Worm (Caenorhabditis elegans) whole organism, L2 larva: ENCODE measurements around the gene T10C6.10.
"Not testable (repeated sequence)": the region's sequence is repeated elsewhere in the genome, so short reads cannot be mapped to it uniquely, and the experiment has no call there.

ENCODE experiments used
- C34F6.9 ChIP-seq: fragments of 150-350 bp; optimal IDR thresholded peaks from 2 replicates; lab custom pipeline; 2014; ENCODE audit warnings: missing biosample characterization, missing genetic modification characterization
- F13H6.1 ChIP-seq: sonication (generic microtip); optimal IDR thresholded peaks from 2 replicates; lab custom pipeline; 2016; ENCODE audit warnings: missing genetic modification characterization, missing compliant biosample characterization
- R02D3.7 ChIP-seq: fragments of 150-350 bp; optimal IDR thresholded peaks from 2 replicates; lab custom pipeline; 2014; ENCODE audit warnings: missing biosample characterization, missing genetic modification characterization
- Y55F3AM.14 ChIP-seq: fragments of 200-800 bp; sonication (Bioruptor generic); optimal IDR thresholded peaks from 2 replicates; lab custom pipeline; 2018; ENCODE audit warnings: mild to moderate bottlenecking, missing genetic modification characterization, missing compliant biosample characterization
- ZK546.5 ChIP-seq: sonication (generic microtip); optimal IDR thresholded peaks from 2 replicates; lab custom pipeline; 2017; ENCODE audit warnings: missing biosample characterization, missing genetic modification characterization
- ama-1 ChIP-seq: fragments of 150-350 bp; optimal IDR thresholded peaks from 2 replicates; lab custom pipeline; 2018; ENCODE audit warnings: inconsistent platforms
- blmp-1 ChIP-seq: sonication (generic microtip); optimal IDR thresholded peaks from 2 replicates; lab custom pipeline; 2017; ENCODE audit warnings: missing genetic modification characterization, mild to moderate bottlenecking, missing compliant biosample characterization, antibody characterized with exemption, moderate library complexity; ENCODE audit not compliant: insufficient read depth
- ceh-16 ChIP-seq: fragments of 150-350 bp; optimal IDR thresholded peaks from 2 replicates; lab custom pipeline; 2014; ENCODE audit warnings: missing biosample characterization, missing genetic modification characterization
- ceh-82 ChIP-seq: fragments of 150-350 bp; optimal IDR thresholded peaks from 2 replicates; lab custom pipeline; 2014; ENCODE audit warnings: missing biosample characterization, missing genetic modification characterization
- crh-2 ChIP-seq: sonication (generic microtip); optimal IDR thresholded peaks from 2 replicates; lab custom pipeline; 2017; ENCODE audit warnings: missing biosample characterization, missing genetic modification characterization
- dmd-4 ChIP-seq: sonication (generic microtip); optimal IDR thresholded peaks from 2 replicates; lab custom pipeline; 2017; ENCODE audit warnings: missing biosample characterization, missing genetic modification characterization
- egl-27 ChIP-seq: sonication (generic microtip); optimal IDR thresholded peaks from 3 replicates; lab custom pipeline; 2017; ENCODE audit warnings: missing biosample characterization, missing genetic modification reagents, missing genetic modification characterization
- elt-1 ChIP-seq: fragments of 150-350 bp; optimal IDR thresholded peaks from 2 replicates; lab custom pipeline; 2014; ENCODE audit warnings: missing biosample characterization, missing genetic modification characterization
- elt-3 ChIP-seq: sonication (generic microtip); optimal IDR thresholded peaks from 2 replicates; lab custom pipeline; 2017; ENCODE audit warnings: missing biosample characterization, missing genetic modification characterization
- fos-1 ChIP-seq: fragments of 150-350 bp; optimal IDR thresholded peaks from 2 replicates; lab custom pipeline; 2014; ENCODE audit warnings: missing biosample characterization, missing genetic modification characterization
- gmeb-1 ChIP-seq: fragments of 150-350 bp; optimal IDR thresholded peaks from 2 replicates; lab custom pipeline; 2014; ENCODE audit warnings: missing biosample characterization, missing genetic modification characterization
- lin-11 ChIP-seq: fragments of 150-350 bp; sonication (generic microtip); optimal IDR thresholded peaks from 2 replicates; lab custom pipeline; 2014; ENCODE audit warnings: missing biosample characterization, missing genetic modification characterization, inconsistent platforms, mixed read lengths
- lin-13 ChIP-seq: fragments of 150-350 bp; optimal IDR thresholded peaks from 2 replicates; lab custom pipeline; 2014; ENCODE audit warnings: missing biosample characterization, missing genetic modification reagents, missing genetic modification characterization
- lin-39 ChIP-seq: fragments of 150-350 bp; optimal IDR thresholded peaks from 2 replicates; lab custom pipeline; 2014; ENCODE audit warnings: missing biosample characterization, missing genetic modification reagents, missing genetic modification characterization
- lsy-2 ChIP-seq, 2 experiments: fragments of 150-350 bp in 1 of 2; sonication (generic microtip) in 1 of 2; optimal IDR thresholded peaks; 2 replicates each; lab custom pipeline; 2014 to 2017; ENCODE audit warnings: missing biosample characterization in 2 of 2, missing genetic modification characterization in 2 of 2
- mab-5 ChIP-seq: fragments of 150-350 bp; optimal IDR thresholded peaks from 2 replicates; lab custom pipeline; 2014; ENCODE audit warnings: missing biosample characterization, missing genetic modification characterization
- mdl-1 ChIP-seq, 2 experiments: fragments of 150-350 bp in 1 of 2; sonication (generic microtip) in 1 of 2; optimal IDR thresholded peaks; 2 replicates each; lab custom pipeline; 2017; ENCODE audit warnings: missing biosample characterization in 2 of 2, missing genetic modification characterization in 2 of 2
- nhr-10 ChIP-seq: sonication (generic microtip); optimal IDR thresholded peaks from 2 replicates; lab custom pipeline; 2017; ENCODE audit warnings: missing biosample characterization, missing genetic modification characterization
- nhr-11 ChIP-seq: fragments of 150-350 bp; optimal IDR thresholded peaks from 2 replicates; lab custom pipeline; 2014; ENCODE audit warnings: missing biosample characterization, missing genetic modification characterization
- nhr-12 ChIP-seq: fragments of 150-350 bp; optimal IDR thresholded peaks from 2 replicates; lab custom pipeline; 2014; ENCODE audit warnings: missing biosample characterization, missing genetic modification characterization
- nhr-129 ChIP-seq: fragments of 150-350 bp; optimal IDR thresholded peaks from 2 replicates; lab custom pipeline; 2014; ENCODE audit warnings: missing biosample characterization, missing genetic modification characterization
- nhr-21 ChIP-seq: fragments of 150-350 bp; optimal IDR thresholded peaks from 2 replicates; lab custom pipeline; 2014; ENCODE audit warnings: missing biosample characterization, missing genetic modification characterization
- nhr-23 ChIP-seq: fragments of 150-350 bp; optimal IDR thresholded peaks from 2 replicates; lab custom pipeline; 2014; ENCODE audit warnings: missing biosample characterization, missing genetic modification reagents, missing genetic modification characterization
- nhr-237 ChIP-seq: fragments of 150-350 bp; optimal IDR thresholded peaks from 2 replicates; lab custom pipeline; 2014; ENCODE audit warnings: missing biosample characterization, missing genetic modification characterization
- nhr-25 ChIP-seq: fragments of 150-350 bp; sonication (generic microtip); optimal IDR thresholded peaks from 3 replicates; lab custom pipeline; 2014; ENCODE audit warnings: missing biosample characterization, missing genetic modification characterization
- nhr-77 ChIP-seq: fragments of 150-350 bp; optimal IDR thresholded peaks from 2 replicates; lab custom pipeline; 2014; ENCODE audit warnings: missing biosample characterization, missing genetic modification characterization
- sma-3 ChIP-seq: sonication (generic microtip); optimal IDR thresholded peaks from 2 replicates; lab custom pipeline; 2016; ENCODE audit warnings: missing genetic modification reagents, missing genetic modification characterization, missing compliant biosample characterization
- sma-9 ChIP-seq, 2 experiments: fragments of 150-350 bp in 1 of 2; sonication (generic microtip) in 1 of 2; optimal IDR thresholded peaks; 2 replicates each; lab custom pipeline; 2014 to 2016; ENCODE audit warnings: missing genetic modification characterization in 2 of 2, mild to moderate bottlenecking in 1 of 2, missing biosample characterization in 1 of 2, missing compliant biosample characterization in 1 of 2, missing genetic modification reagents in 1 of 2, moderate library complexity in 1 of 2
- unc-55 ChIP-seq: fragments of 150-350 bp; sonication (generic microtip); optimal IDR thresholded peaks from 3 replicates; lab custom pipeline; 2014; ENCODE audit warnings: missing biosample characterization, missing genetic modification reagents, missing genetic modification characterization
- zag-1 ChIP-seq: fragments of 150-350 bp; optimal IDR thresholded peaks from 2 replicates; lab custom pipeline; 2014; ENCODE audit warnings: missing biosample characterization, missing genetic modification characterization
- ztf-1 ChIP-seq: fragments of 200-800 bp; sonication (Bioruptor generic); conservative IDR thresholded peaks from 2 replicates; pipeline ENCODE4 v1.3.6; 2022; ENCODE audit warnings: missing genetic modification characterization, missing compliant biosample characterization
- ztf-4 ChIP-seq: fragments of 150-350 bp; optimal IDR thresholded peaks from 2 replicates; lab custom pipeline; 2014; ENCODE audit warnings: missing biosample characterization, missing genetic modification characterization

Gene T10C6.10

DNA sequence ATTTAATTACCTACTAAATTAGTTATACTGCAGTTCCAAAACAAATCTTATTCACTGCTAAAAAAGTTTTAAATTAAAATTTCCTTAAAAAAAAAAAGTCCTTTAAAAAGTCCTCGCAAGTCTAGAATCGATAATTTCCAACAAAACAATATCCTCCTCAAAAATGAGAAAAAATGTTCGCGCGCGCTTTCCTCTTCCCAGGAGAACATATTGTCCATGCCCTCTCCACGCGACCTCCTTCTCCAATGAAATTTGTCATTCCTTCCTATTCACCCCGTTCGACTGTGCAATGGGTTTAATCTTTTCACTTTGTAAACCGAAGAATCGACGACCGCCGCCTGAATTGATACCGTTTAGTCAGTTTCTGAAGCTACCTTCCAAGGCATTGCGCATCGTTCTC lies at the start of gene T10C6.10:
Gene T10C6.10, plus strand, starts transcription at position 248 of the 400 bp plus-strand sequence.
- no peak for TF ChIP-seq sma-9 (GFP tag; optimal IDR thresholded peaks at IDR 0.05; lab: Kevin White, UChicago)
- TF ChIP-seq sma-9 (tag; optimal IDR thresholded peaks at IDR 0.05; lab: Kevin White, UChicago), result no peak
- TF ChIP-seq mab-5 (tag; lab: Kevin White, UChicago), result no peak
- no peak for TF ChIP-seq ceh-16 (tag; lab: Kevin White, UChicago)
- TF ChIP-seq zag-1, result no peak
- TF ChIP-seq ceh-82 (tag; lab: Kevin White, UChicago), result no peak
- TF ChIP-seq nhr-21, result no peak
- no peak for TF ChIP-seq fos-1 (tag; lab: Kevin White, UChicago)
- TF ChIP-seq ZK546.5 (tag; lab: Kevin White, UChicago), result no peak
- TF ChIP-seq ama-1, result no peak
- TF ChIP-seq elt-3 (tag; lab: Kevin White, UChicago), result no peak
- no peak for TF ChIP-seq unc-55 (GFP tag; lab: Kevin White, UChicago)
- no peak for TF ChIP-seq nhr-10
- TF ChIP-seq lin-39 (tag; lab: Kevin White, UChicago), result no peak
- no peak for TF ChIP-seq ztf-1 (GFP tag; lab: Robert Waterston, UW)
- no peak for TF ChIP-seq egl-27 (tag; lab: Kevin White, UChicago)
- no peak for TF ChIP-seq nhr-23 (tag; lab: Kevin White, UChicago)

- TF ChIP-seq nhr-25 (tag; lab: Kevin White, UChicago), result no peak
- TF ChIP-seq lsy-2 (tag; optimal IDR thresholded peaks at IDR 0.05; lab: Kevin White, UChicago), result no peak
- TF ChIP-seq nhr-11 (tag; lab: Kevin White, UChicago), result no peak
- no peak for TF ChIP-seq C34F6.9
- TF ChIP-seq lin-13 (GFP tag; lab: Kevin White, UChicago), result no peak
- TF ChIP-seq ztf-1 (GFP tag; lab: Robert Waterston, UW), result no peak
- TF ChIP-seq ztf-4 (tag; lab: Kevin White, UChicago), result no peak
- TF ChIP-seq crh-2 (tag; lab: Kevin White, UChicago), result no peak
- TF ChIP-seq R02D3.7, result no peak
- no peak for TF ChIP-seq lin-39 (tag; lab: Kevin White, UChicago)
- no peak for TF ChIP-seq gmeb-1 (tag; lab: Kevin White, UChicago)
- no peak for TF ChIP-seq ceh-16 (tag; lab: Kevin White, UChicago)
- no peak for TF ChIP-seq nhr-12 (tag; lab: Kevin White, UChicago)
- no peak for TF ChIP-seq mab-5 (tag; lab: Kevin White, UChicago)
- no peak for TF ChIP-seq zag-1
- TF ChIP-seq elt-1 (tag; lab: Kevin White, UChicago), result no peak
- TF ChIP-seq nhr-237 (tag; lab: Kevin White, UChicago), result no peak
- no peak for TF ChIP-seq mdl-1 (tag; optimal IDR thresholded peaks at IDR 0.05; lab: Kevin White, UChicago)
- TF ChIP-seq, all 48 proteins: peak for 0
These were observed 48.1 kb upstream of the T10C6.10 start, which contains the start of gene F36G9.15 for ce11 chrV:15988074-15988473. Gene F36G9.15, minus strand, starts transcription at chrV:15988174.

- TF ChIP-seq nhr-129, elt-1, egl-27 (tag; lab: Kevin White, UChicago): not testable (repeated sequence)
These were observed 44.4 kb upstream of the T10C6.10 start, which contains the start of gene C06C6.7 for ce11 chrV:15991850-15992249. Gene C06C6.7, plus strand, starts transcription at chrV:15992150.

DNA sequence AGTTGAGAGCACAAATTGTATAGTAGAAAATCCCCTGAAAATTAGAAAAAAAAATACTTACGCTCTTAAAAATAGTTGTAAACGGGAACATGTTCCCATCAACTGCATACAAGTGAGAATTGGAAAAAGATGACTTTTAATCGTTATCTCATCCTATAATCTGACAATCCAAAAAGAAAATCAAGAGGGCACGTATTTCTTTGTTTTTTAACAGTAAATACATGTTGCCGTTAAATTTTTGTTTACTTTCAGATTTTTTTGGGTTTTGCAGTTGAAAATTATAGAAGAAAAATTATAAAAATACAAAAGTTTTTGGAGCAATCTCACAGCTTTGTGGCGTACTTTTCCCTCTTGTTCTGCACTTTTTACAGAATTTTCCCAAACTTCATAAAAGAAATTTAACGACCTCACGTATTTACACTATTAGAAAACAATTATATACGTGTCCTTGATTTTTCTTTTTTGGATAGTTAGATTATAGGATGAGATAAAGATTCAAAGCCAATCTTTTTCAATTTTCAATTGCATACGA lies 39.5 kb upstream of the T10C6.10 start, which contains the start of the genes C06C6.9 and C06C6.8:
Gene C06C6.9, minus strand, starts transcription at position 101 of the 532 bp plus-strand sequence.
Gene C06C6.8, plus strand, starts transcription at position 482 of the 532 bp plus-strand sequence.
- TF ChIP-seq dmd-4 (tag; lab: Kevin White, UChicago) (no peak), nhr-23 (tag; lab: Kevin White, UChicago) (no peak), mdl-1 (tag; optimal IDR thresholded peaks at IDR 0.05; lab: Kevin White, UChicago) (no peak)

ce11 chrV:16000433-16000832 lies 35.8 kb upstream of the T10C6.10 start, which contains the start of gene nhr-50:
Gene nhr-50, minus strand, starts transcription at chrV:16000631.
- TF ChIP-seq sma-9 (GFP tag; optimal IDR thresholded peaks at IDR 0.05; lab: Kevin White, UChicago) (peak; percentile 91), sma-9 (tag; optimal IDR thresholded peaks at IDR 0.05; lab: Kevin White, UChicago) (no peak), crh-2 (tag; lab: Kevin White, UChicago) (peak; percentile 83), ama-1 (no peak), lin-11 (tag; lab: Kevin White, UChicago) (no peak), mdl-1 (tag; optimal IDR thresholded peaks at IDR 0.05; lab: Kevin White, UChicago) (no peak), nhr-21 (peak; percentile 45), R02D3.7 (no peak), F13H6.1 (tag; lab: Kevin White, UChicago) (peak; percentile 53), sma-3 (GFP tag; lab: Kevin White, UChicago) (peak; percentile 69), nhr-77 (tag; lab: Kevin White, UChicago) (no peak), mab-5 (tag; lab: Kevin White, UChicago) (no peak), nhr-10 (no peak), ztf-4 (tag; lab: Kevin White, UChicago) (peak; percentile 8), fos-1 (tag; lab: Kevin White, UChicago) (peak; percentile 99), C34F6.9 (peak; percentile 45), Y55F3AM.14 (GFP tag; lab: Kevin White, UChicago) (no peak), nhr-129 (tag; lab: Kevin White, UChicago) (peak; percentile 54), gmeb-1 (tag; lab: Kevin White, UChicago) (peak; percentile 8), blmp-1 (tag; lab: Kevin White, UChicago) (peak; percentile 97), nhr-25 (tag; lab: Kevin White, UChicago) (no peak), egl-27 (tag; lab: Kevin White, UChicago) (peak; percentile 57)
